Fruit fly (Drosophila melanogaster): ENCODE measurements around the gene Fum1.

dm6 chrX:6646846-6647245 is 31.4 kb upstream of the Fum1 start:
- TF ChIP-seq CG12605 (GFP tag; IDR thresholded peaks at IDR 0.05) (no peak), D1 (tag; optimal IDR thresholded peaks at IDR 0.05) (no peak), CG34367 (tag; optimal IDR thresholded peaks at IDR 0.05) (no peak), gl (tag; optimal IDR thresholded peaks at IDR 0.05) (no peak), Pif1B (GFP tag; optimal IDR thresholded peaks at IDR 0.05) (no peak), fd96Ca (GFP tag; IDR thresholded peaks at IDR 0.05) (0 out of 3 replicates have a peak, but pooled peaks have one; percentile 34), Pif1A (GFP tag; optimal IDR thresholded peaks at IDR 0.05) (no peak), CG8159 (tag; optimal IDR thresholded peaks at IDR 0.05) (peak; percentile 18), CG13204 (GFP tag; optimal IDR thresholded peaks at IDR 0.05) (no peak)

All from whole organism, pupa.